Worm (Caenorhabditis elegans) whole organism, young adult: ENCODE results near the gene F11E6.6.

Experiments
- F23B12.7 ChIP-seq: sonication (generic microtip); optimal IDR thresholded peaks from 2 replicates; lab custom pipeline; 2017; ENCODE audit warnings: missing genetic modification characterization, mild to moderate bottlenecking, missing compliant biosample characterization, antibody characterized with exemption, moderate library complexity; ENCODE audit not compliant: insufficient read depth
- F33H1.4 ChIP-seq: fragments of 200-800 bp; sonication (Bioruptor generic); IDR thresholded peaks from 2 replicates; pipeline ENCODE4 v1.3.6; 2022; ENCODE audit warnings: missing genetic modification reagents, missing genetic modification characterization, missing compliant biosample characterization
- F39B2.1 ChIP-seq: fragments of 200-800 bp; sonication (Bioruptor generic); IDR thresholded peaks from 2 replicates; pipeline ENCODE4 v1.3.6; 2022; ENCODE audit warnings: missing genetic modification reagents, missing genetic modification characterization, missing compliant biosample characterization
- ama-1 ChIP-seq, 3 experiments: fragments of 150-350 bp in 1 of 3; sonication (generic microtip) in 2 of 3; optimal IDR thresholded peaks; 2 replicates each; lab custom pipeline; 2014 to 2018; ENCODE audit warnings: missing biosample characterization in 2 of 3, missing genetic modification characterization in 2 of 3, missing genetic modification reagents in 2 of 3
- ceh-58 ChIP-seq: fragments of 200-800 bp; sonication (Bioruptor generic); IDR thresholded peaks from 2 replicates; pipeline ENCODE4 v1.3.6; 2022; ENCODE audit warnings: missing genetic modification characterization, missing compliant biosample characterization
- dpff-1 ChIP-seq: sonication (generic microtip); optimal IDR thresholded peaks from 2 replicates; lab custom pipeline; 2017; ENCODE audit warnings: mild to moderate bottlenecking, missing genetic modification characterization, missing compliant biosample characterization
- efl-1 ChIP-seq: fragments of 150-350 bp; optimal IDR thresholded peaks from 2 replicates; lab custom pipeline; 2014; ENCODE audit warnings: missing biosample characterization, missing genetic modification reagents, missing genetic modification characterization
- nhr-90 ChIP-seq: sonication (generic microtip); optimal IDR thresholded peaks from 2 replicates; lab custom pipeline; 2016; ENCODE audit warnings: missing genotype, mild to moderate bottlenecking, missing genetic modification characterization, missing compliant biosample characterization

DNA sequence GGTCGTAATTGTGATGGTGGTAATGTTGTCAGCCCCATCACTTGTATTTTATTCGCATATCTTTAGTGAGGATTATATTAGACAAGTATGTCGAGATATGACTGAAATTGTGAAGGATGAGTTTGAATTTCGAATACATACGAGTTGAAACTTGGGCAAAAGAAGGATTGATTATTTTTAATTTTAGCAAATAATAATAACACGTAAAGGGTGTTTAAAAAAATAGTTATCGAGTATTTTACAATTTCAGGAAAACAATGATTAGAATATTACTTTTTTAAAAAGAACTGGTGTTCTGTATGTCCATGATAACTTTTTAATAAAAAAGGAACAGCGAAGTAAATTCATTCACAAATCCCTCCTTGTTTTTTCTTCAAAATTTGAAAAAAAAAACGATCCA is 15.3 kb downstream of the F11E6.6 start, which contains the start of gene F11E6.8:
- no peak for TF ChIP-seq F33H1.4
- no peak for TF ChIP-seq efl-1 (GFP tag; lab: Kevin White, UChicago)
- no peak for TF ChIP-seq dpff-1 (tag; lab: Kevin White, UChicago)
- no peak for TF ChIP-seq ceh-58 (GFP tag; lab: Robert Waterston, UW)
- TF ChIP-seq ama-1 (optimal IDR thresholded peaks at IDR 0.05; lab: Kevin White, UChicago): no peak
- no peak for TF ChIP-seq ama-1 (GFP tag; optimal IDR thresholded peaks at IDR 0.05; lab: Kevin White, UChicago)
- no peak for TF ChIP-seq F39B2.1 (GFP tag; lab: Robert Waterston, UW)
- TF ChIP-seq nhr-90 (tag; lab: Kevin White, UChicago): no peak
- TF ChIP-seq F23B12.7 (tag; lab: Kevin White, UChicago): no peak
